Worm (Caenorhabditis elegans) whole organism, mixed stage, embryonic: Measurements from ENCODE around the gene kat-1.
A peak's percentile ranks its signal among the peaks of the same experiment; 100 is the strongest.
"Not testable (repeated sequence)": the region's sequence is repeated elsewhere in the genome, so short reads cannot be mapped to it uniquely, and the experiment has no call there.

Source experiments
- M03D4.4 ChIP-seq: sonication (generic microtip); optimal IDR thresholded peaks from 2 replicates; lab custom pipeline; 2017; ENCODE audit warnings: mild to moderate bottlenecking, missing genetic modification characterization, missing compliant biosample characterization
- bed-3 ChIP-seq: fragments of 200-800 bp; sonication (Bioruptor generic); optimal IDR thresholded peaks from 3 replicates; lab custom pipeline; 2018; ENCODE audit warnings: mild to moderate bottlenecking, missing genetic modification characterization, moderate library complexity, missing compliant biosample characterization
- blmp-1 ChIP-seq: fragments of 150-350 bp; optimal IDR thresholded peaks from 2 replicates; lab custom pipeline; 2014; ENCODE audit warnings: missing biosample characterization, missing genetic modification characterization
- ceh-39 ChIP-seq: fragments of 150-350 bp; optimal IDR thresholded peaks from 2 replicates; lab custom pipeline; 2014; ENCODE audit warnings: missing biosample characterization, missing genetic modification characterization
- ceh-43 ChIP-seq: fragments of 200-800 bp; sonication (Bioruptor generic); optimal IDR thresholded peaks from 2 replicates; lab custom pipeline; 2018; ENCODE audit warnings: mild to moderate bottlenecking, missing genetic modification characterization, moderate library complexity, missing compliant biosample characterization
- ces-1 ChIP-seq: fragments of 150-350 bp; optimal IDR thresholded peaks from 2 replicates; lab custom pipeline; 2014; ENCODE audit warnings: missing biosample characterization, missing genetic modification reagents, missing genetic modification characterization
- cnd-1 ChIP-seq: fragments of 200-800 bp; sonication (Bioruptor generic); optimal IDR thresholded peaks from 2 replicates; lab custom pipeline; 2018; ENCODE audit warnings: mild to moderate bottlenecking, missing genetic modification characterization, missing compliant biosample characterization
- drap-1 ChIP-seq: fragments of 200-800 bp; sonication (Bioruptor generic); optimal IDR thresholded peaks from 3 replicates; lab custom pipeline; 2018; ENCODE audit warnings: mild to moderate bottlenecking, missing genetic modification characterization, missing compliant biosample characterization
- elt-1 ChIP-seq: sonication (generic microtip); optimal IDR thresholded peaks from 2 replicates; lab custom pipeline; 2017; ENCODE audit warnings: missing genetic modification characterization, mild to moderate bottlenecking, missing compliant biosample characterization, antibody characterized with exemption, moderate library complexity, borderline replicate concordance; ENCODE audit not compliant: insufficient read depth
- elt-3 ChIP-seq: fragments of 150-350 bp; optimal IDR thresholded peaks from 2 replicates; lab custom pipeline; 2014; ENCODE audit warnings: missing biosample characterization, missing genetic modification characterization
- hlh-1 ChIP-seq: fragments of 150-350 bp; optimal IDR thresholded peaks from 2 replicates; lab custom pipeline; 2014; ENCODE audit warnings: missing biosample characterization, missing genetic modification reagents, missing genetic modification characterization
- lin-32 ChIP-seq: fragments of 200-800 bp; sonication (Bioruptor generic); optimal IDR thresholded peaks from 2 replicates; lab custom pipeline; 2018; ENCODE audit warnings: mild to moderate bottlenecking, missing genetic modification characterization, missing compliant biosample characterization
- lsy-2 ChIP-seq: fragments of 150-350 bp; optimal IDR thresholded peaks from 2 replicates; lab custom pipeline; 2014; ENCODE audit warnings: missing biosample characterization, missing genetic modification characterization
- mab-5 ChIP-seq: fragments of 150-350 bp; optimal IDR thresholded peaks from 2 replicates; lab custom pipeline; 2014; ENCODE audit warnings: missing biosample characterization, missing genetic modification characterization
- mep-1 ChIP-seq: fragments of 150-350 bp; optimal IDR thresholded peaks from 2 replicates; lab custom pipeline; 2017; ENCODE audit warnings: missing biosample characterization, missing genetic modification reagents, missing genetic modification characterization, inconsistent platforms
- mls-2 ChIP-seq: sonication (generic microtip); optimal IDR thresholded peaks from 2 replicates; lab custom pipeline; 2016; ENCODE audit warnings: mild to moderate bottlenecking, missing genetic modification characterization, moderate library complexity, missing compliant biosample characterization
- nhr-12 ChIP-seq: fragments of 150-350 bp; optimal IDR thresholded peaks from 2 replicates; lab custom pipeline; 2014; ENCODE audit warnings: missing biosample characterization, missing genetic modification characterization
- nhr-2 ChIP-seq: fragments of 150-350 bp; optimal IDR thresholded peaks from 2 replicates; lab custom pipeline; 2014; ENCODE audit warnings: missing biosample characterization, missing genetic modification characterization
- nhr-28 ChIP-seq: fragments of 150-350 bp; optimal IDR thresholded peaks from 2 replicates; lab custom pipeline; 2014; ENCODE audit warnings: missing biosample characterization, missing genetic modification characterization
- nhr-76 ChIP-seq: sonication (generic microtip); optimal IDR thresholded peaks from 2 replicates; lab custom pipeline; 2017; ENCODE audit warnings: missing biosample characterization, missing genetic modification characterization
- pha-4 ChIP-seq: fragments of 150-350 bp; optimal IDR thresholded peaks from 2 replicates; lab custom pipeline; 2018; ENCODE audit warnings: missing biosample characterization, missing genetic modification reagents, missing genetic modification characterization
- sem-2 ChIP-seq: fragments of 200-800 bp; sonication (Bioruptor generic); optimal IDR thresholded peaks from 2 replicates; lab custom pipeline; 2018; ENCODE audit warnings: mild to moderate bottlenecking, missing genetic modification characterization, missing compliant biosample characterization
- snpc-4 ChIP-seq: fragments of 150-350 bp; optimal IDR thresholded peaks from 2 replicates; lab custom pipeline; 2014; ENCODE audit warnings: missing biosample characterization, missing genetic modification characterization
- sptf-1 ChIP-seq: sonication (generic microtip); optimal IDR thresholded peaks from 2 replicates; lab custom pipeline; 2017; ENCODE audit warnings: mild to moderate bottlenecking, missing genetic modification characterization, moderate library complexity, missing compliant biosample characterization
- unc-39 ChIP-seq: fragments of 150-350 bp; optimal IDR thresholded peaks from 2 replicates; lab custom pipeline; 2014; ENCODE audit warnings: missing biosample characterization, missing genetic modification characterization
- unc-62 ChIP-seq: fragments of 150-350 bp; optimal IDR thresholded peaks from 2 replicates; lab custom pipeline; 2014; ENCODE audit warnings: missing biosample characterization, missing genetic modification reagents, missing genetic modification characterization
- zip-8 ChIP-seq: fragments of 150-350 bp; optimal IDR thresholded peaks from 2 replicates; lab custom pipeline; 2014; ENCODE audit warnings: missing biosample characterization, missing genetic modification characterization
- ztf-11 ChIP-seq: fragments of 150-350 bp; optimal IDR thresholded peaks from 2 replicates; lab custom pipeline; 2014; ENCODE audit warnings: missing biosample characterization, missing genetic modification characterization

Gene kat-1

ce11 chrII:7084021-7084420 lies 10.4 kb downstream of the kat-1 start, which contains the start of the genes T02G5.14 and T02G5.15:
Gene T02G5.14, plus strand, starts transcription at chrII:7084321.
Gene T02G5.15, plus strand, starts transcription at chrII:7084321.
- not testable (repeated sequence) for TF ChIP-seq nhr-76; ceh-43 (GFP tag; lab: Kevin White, UChicago); M03D4.4 (tag; lab: Kevin White, UChicago)

ce11 chrII:7090085-7090484 lies 16.5 kb downstream of the kat-1 start:
- TF ChIP-seq ces-1 (peak; percentile 9), sptf-1 (no peak)

ce11 chrII:7090852-7091251 lies 17.2 kb downstream of the kat-1 start:
- TF ChIP-seq zip-8: peak; percentile 93
- TF ChIP-seq nhr-2: peak; percentile 78
- TF ChIP-seq nhr-12: no peak
- TF ChIP-seq cnd-1: peak; percentile 21
- TF ChIP-seq mab-5 (tag; lab: Kevin White, UChicago): no peak

- TF ChIP-seq unc-39 (tag; lab: Kevin White, UChicago) (no peak), hlh-1 (tag; lab: Kevin White, UChicago) (no peak), ztf-11 (tag; lab: Kevin White, UChicago) (no peak), nhr-76 (no peak), mab-5 (tag; lab: Kevin White, UChicago) (no peak), nhr-2 (no peak), lsy-2 (tag; lab: Kevin White, UChicago) (no peak), blmp-1 (tag; lab: Kevin White, UChicago) (no peak), M03D4.4 (tag; lab: Kevin White, UChicago) (no peak), sem-2 (GFP tag; lab: Kevin White, UChicago) (no peak), mep-1 (tag; lab: Kevin White, UChicago) (no peak), ceh-39 (no peak), drap-1 (GFP tag; lab: Kevin White, UChicago) (no peak), mls-2 (tag; lab: Kevin White, UChicago) (no peak), unc-62 (GFP tag; lab: Kevin White, UChicago) (no peak)
- TF ChIP-seq, all 35 proteins: peak for 0
Observed at ce11 chrII:7093339-7093821, 19.8 kb downstream of the kat-1 start, which contains the start of gene T02G5.3. Gene T02G5.3, plus strand, starts transcription at chrII:7093389.

ce11 chrII:7095970-7096369 lies 22.4 kb downstream of the kat-1 start:
- TF ChIP-seq cnd-1: no peak
- no peak for TF ChIP-seq lsy-2 (tag; lab: Kevin White, UChicago)
- TF ChIP-seq unc-62 (GFP tag; lab: Kevin White, UChicago): no peak
- TF ChIP-seq nhr-12: no peak
- TF ChIP-seq nhr-76: no peak
- TF ChIP-seq bed-3 (GFP tag; lab: Kevin White, UChicago): no peak
- TF ChIP-seq lin-32: no peak
- TF ChIP-seq ceh-39: no peak

- no peak for TF ChIP-seq snpc-4
- TF ChIP-seq ceh-39: no peak
- TF ChIP-seq nhr-28 (tag; lab: Kevin White, UChicago): no peak
- TF ChIP-seq elt-3 (tag; lab: Kevin White, UChicago): no peak
- TF ChIP-seq pha-4 (tag; lab: Kevin White, UChicago): no peak
- TF ChIP-seq unc-39 (tag; lab: Kevin White, UChicago): no peak
- no peak for TF ChIP-seq sem-2 (GFP tag; lab: Kevin White, UChicago)
- TF ChIP-seq lsy-2 (tag; lab: Kevin White, UChicago): no peak
- TF ChIP-seq sptf-1: no peak
- TF ChIP-seq lin-32: no peak
- TF ChIP-seq unc-62 (GFP tag; lab: Kevin White, UChicago): no peak
- no peak for TF ChIP-seq M03D4.4 (tag; lab: Kevin White, UChicago)
- no peak for TF ChIP-seq elt-1 (tag; lab: Kevin White, UChicago)
- TF ChIP-seq bed-3 (GFP tag; lab: Kevin White, UChicago): no peak
- no peak for TF ChIP-seq ztf-11 (tag; lab: Kevin White, UChicago)
Observed at ce11 chrII:7098578-7098977, 25.0 kb downstream of the kat-1 start, which contains the start of gene mct-5. Gene mct-5, minus strand, starts transcription at chrII:7098593.

- TF ChIP-seq ceh-43 (GFP tag; lab: Kevin White, UChicago): no peak
Observed at ce11 chrII:7099231-7099630, 25.6 kb downstream of the kat-1 start.
